Fruit fly (Drosophila melanogaster) whole organism, pupa: Measurements from ENCODE around the gene cert.

Experiments
- CG10348 ChIP-seq: fragments of 200-800 bp; sonication (Bioruptor generic); IDR thresholded peaks from 2 replicates; pipeline ENCODE4 v1.3.6; 2022; ENCODE audit warnings: missing biosample characterization, missing genetic modification characterization
- CG12605 ChIP-seq: fragments of 200-800 bp; sonication (Bioruptor generic); IDR thresholded peaks from 2 replicates; pipeline ENCODE4 v1.3.6; 2022; ENCODE audit warnings: missing biosample characterization, missing genetic modification characterization
- CG13204 ChIP-seq: fragments of 200-800 bp; sonication (Bioruptor generic); optimal IDR thresholded peaks from 2 replicates; lab custom pipeline; 2018; ENCODE audit warnings: missing biosample characterization, mild to moderate bottlenecking, missing genetic modification characterization, moderate library complexity
- CG14655 ChIP-seq: fragments of 200-800 bp; sonication (Bioruptor generic); optimal IDR thresholded peaks from 3 replicates; lab custom pipeline; 2017; ENCODE audit warnings: mild to moderate bottlenecking, missing biosample characterization, missing genetic modification reagents, missing genetic modification characterization
- CG15710 ChIP-seq: fragments of 200-800 bp; sonication (Bioruptor generic); optimal IDR thresholded peaks from 2 replicates; lab custom pipeline; 2018; ENCODE audit warnings: missing biosample characterization, mild to moderate bottlenecking, missing genetic modification characterization, moderate library complexity
- CG32121 ChIP-seq: fragments of 200-800 bp; sonication (Bioruptor generic); IDR thresholded peaks from 2 replicates; pipeline ENCODE4 v1.3.6; 2022; ENCODE audit warnings: missing biosample characterization, missing genetic modification characterization
- CG34367 ChIP-seq: fragments of 200-800 bp; sonication (Bioruptor generic); optimal IDR thresholded peaks from 2 replicates; lab custom pipeline; 2018; ENCODE audit warnings: missing biosample characterization, mild to moderate bottlenecking, missing genetic modification characterization
- CG8301 ChIP-seq: fragments of 200-800 bp; sonication (Bioruptor generic); optimal IDR thresholded peaks from 2 replicates; lab custom pipeline; 2018; ENCODE audit warnings: missing biosample characterization, mild to moderate bottlenecking, missing genetic modification characterization
- CG9948 ChIP-seq: fragments of 200-800 bp; sonication (Bioruptor generic); optimal IDR thresholded peaks from 2 replicates; lab custom pipeline; 2018; ENCODE audit warnings: missing biosample characterization, mild to moderate bottlenecking, missing genetic modification characterization, moderate library complexity
- D1 ChIP-seq: fragments of 200-800 bp; sonication (Bioruptor generic); optimal IDR thresholded peaks from 2 replicates; lab custom pipeline; 2018; ENCODE audit warnings: missing biosample characterization, mild to moderate bottlenecking, missing genetic modification characterization, moderate library complexity
- EcR ChIP-seq: fragments of 200-800 bp; sonication (Bioruptor generic); optimal IDR thresholded peaks from 3 replicates; lab custom pipeline; 2019; ENCODE audit warnings: missing biosample characterization, missing genetic modification characterization, mild to moderate bottlenecking, moderate library complexity, missing genetic modification reagents
- Ets98B ChIP-seq: fragments of 200-800 bp; sonication (Bioruptor generic); IDR thresholded peaks from 2 replicates; pipeline ENCODE4 v1.3.6; 2022; ENCODE audit warnings: missing biosample characterization, missing genetic modification characterization
- Pif1A ChIP-seq: fragments of 200-800 bp; sonication (Bioruptor generic); optimal IDR thresholded peaks from 3 replicates; lab custom pipeline; 2016; ENCODE audit warnings: missing biosample characterization, missing genetic modification characterization
- gl ChIP-seq: fragments of 200-800 bp; sonication (Bioruptor generic); optimal IDR thresholded peaks from 2 replicates; lab custom pipeline; 2018; ENCODE audit warnings: missing biosample characterization, mild to moderate bottlenecking, missing genetic modification characterization

dm6 chr3L:8333574-8333973, 43.9 kb upstream of the cert start:
- no peak for TF ChIP-seq gl
- TF ChIP-seq CG8301 (tag; lab: Kevin White, UChicago): no peak
- TF ChIP-seq Pif1A: no peak
- no peak for TF ChIP-seq CG15710 (tag; lab: Kevin White, UChicago)
- no peak for TF ChIP-seq CG12605 (GFP tag; lab: Robert Waterston, UW)
- TF ChIP-seq CG32121: no peak
- no peak for TF ChIP-seq Ets98B (GFP tag; lab: Robert Waterston, UW)
- no peak for TF ChIP-seq EcR (GFP tag; lab: Kevin White, UChicago)
- TF ChIP-seq CG14655: no peak
- no peak for TF ChIP-seq D1 (tag; lab: Kevin White, UChicago)
- no peak for TF ChIP-seq CG34367
- TF ChIP-seq CG13204: no peak
- no peak for TF ChIP-seq CG10348 (GFP tag; lab: Robert Waterston, UW)
- no peak for TF ChIP-seq CG9948 (tag; lab: Kevin White, UChicago)
